Fruit fly (Drosophila melanogaster): Measurements from ENCODE around the gene CG13698.

Gene CG13698

DNA sequence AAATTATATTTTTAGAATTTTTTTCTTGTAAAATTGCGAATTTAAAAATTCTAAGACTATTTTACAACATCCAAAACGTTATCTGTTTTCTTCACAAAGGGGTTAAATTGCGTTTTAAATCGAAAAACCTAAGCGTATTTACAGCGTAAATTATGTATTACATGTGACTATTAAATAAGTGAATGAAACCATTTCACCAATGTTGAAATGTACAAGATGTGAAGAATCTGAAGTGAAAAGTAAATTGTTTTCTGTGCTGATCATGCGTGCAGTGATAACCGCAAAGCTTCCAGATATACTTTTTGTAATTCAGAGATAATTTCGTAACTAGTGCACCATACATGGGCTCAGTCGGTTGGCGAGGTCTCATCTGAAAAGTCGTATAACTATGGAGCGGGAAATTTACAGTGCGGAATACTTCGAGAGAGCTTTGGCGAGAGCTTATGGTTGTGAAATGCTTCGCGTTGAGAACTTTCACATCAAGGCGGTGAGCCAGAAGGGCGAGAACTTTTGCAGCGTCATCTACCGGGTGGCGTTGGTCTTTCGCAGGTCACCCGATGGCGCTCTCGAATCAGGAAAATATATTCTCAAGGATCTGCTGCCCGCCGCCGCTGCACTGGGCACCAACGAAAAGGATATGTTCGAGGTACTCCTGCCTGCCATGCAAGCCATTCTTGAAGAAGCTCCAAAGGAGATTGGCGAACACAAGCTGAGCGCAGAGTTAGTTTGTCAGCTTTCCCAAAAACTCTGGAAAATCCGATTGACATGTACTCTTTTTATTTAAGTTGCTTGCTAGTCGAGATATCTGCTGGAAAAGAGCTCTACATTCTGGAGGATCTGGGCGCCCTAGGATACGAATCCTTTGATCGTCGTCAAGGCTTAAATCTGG lies 8.3 kb upstream of the CG13698 start (continued):
- TF ChIP-seq Bdp1 (GFP tag; optimal IDR thresholded peaks at IDR 0.05) (peak; percentile 14), CG17568 (GFP tag; optimal IDR thresholded peaks at IDR 0.05) (no peak), GATAe (GFP tag; conservative IDR thresholded peaks at IDR 0.05) (no peak), CG9727 (GFP tag; optimal IDR thresholded peaks at IDR 0.05) (no peak), CG12236 (GFP tag; optimal IDR thresholded peaks at IDR 0.05) (no peak), B-H2 (GFP tag; optimal IDR thresholded peaks at IDR 0.05) (peak; percentile 6), CG2199 (GFP tag; IDR thresholded peaks at IDR 0.05) (peak; percentile 83; the same call in 2 of the 3 replicates), ftz-f1 (GFP tag; optimal IDR thresholded peaks at IDR 0.05) (peak; percentile 61), fd64A (GFP tag; optimal IDR thresholded peaks at IDR 0.05) (peak; percentile 73), CTCF (GFP tag; optimal IDR thresholded peaks at IDR 0.05) (peak; percentile 96), CG12744 (GFP tag; optimal IDR thresholded peaks at IDR 0.05) (peak; percentile 3), CG3065 (GFP tag; optimal IDR thresholded peaks at IDR 0.05) (no peak), sens (GFP tag) (peak; percentile 85), ab (GFP tag; optimal IDR thresholded peaks at IDR 0.05) (no peak), jigr1 (GFP tag; IDR thresholded peaks at IDR 0.05) (no peak), Sin3A (optimal IDR thresholded peaks at IDR 0.05) (no peak), jumu (GFP tag; optimal IDR thresholded peaks at IDR 0.05) (no peak), Optix (GFP tag; IDR thresholded peaks at IDR 0.05) (no peak; the same call in 2 of the 3 replicates), CG6689 (GFP tag; IDR thresholded peaks at IDR 0.05) (no peak; the same call in 1 of the 2 replicates), Oaz (GFP tag; IDR thresholded peaks at IDR 0.05) (0 out of 2 replicates have a peak, but pooled peaks have one; percentile 19), Doc3 (GFP tag; IDR thresholded peaks at IDR 0.05; ENCODE audit: partially characterized antibody) (no peak), sim (GFP tag; IDR thresholded peaks at IDR 0.05) (no peak), pb (GFP tag; optimal IDR thresholded peaks at IDR 0.05) (peak; percentile 59), peb (GFP tag; IDR thresholded peaks at IDR 0.05) (no peak), CG31365 (tag; optimal IDR thresholded peaks at IDR 0.05) (peak; percentile 61), lab (GFP tag; optimal IDR thresholded peaks at IDR 0.05) (peak; percentile 84), CG42726 (GFP tag; IDR thresholded peaks at IDR 0.05; ENCODE audit: partially characterized antibody) (peak; percentile 47; the same call in 1 of the 2 replicates), trh (GFP tag; optimal IDR thresholded peaks at IDR 0.05) (no peak), danr (GFP tag; IDR thresholded peaks at IDR 0.05) (no peak), ind (GFP tag; optimal IDR thresholded peaks at IDR 0.05) (no peak), emc (GFP tag; optimal IDR thresholded peaks at IDR 0.05) (no peak), CG3407 (GFP tag; optimal IDR thresholded peaks at IDR 0.05) (no peak), Hr51 (GFP tag; optimal IDR thresholded peaks at IDR 0.05) (peak in 1 of 2 experiments; percentile 82), Deaf1 (tag; optimal IDR thresholded peaks at IDR 0.05) (no peak), CG17361 (GFP tag; IDR thresholded peaks at IDR 0.05) (peak; percentile 80; the same call in 2 of the 3 replicates), p53 (GFP tag; optimal IDR thresholded peaks at IDR 0.05) (peak; percentile 30), da (GFP tag; optimal IDR thresholded peaks at IDR 0.05) (no peak), dmrt11E (tag; optimal IDR thresholded peaks at IDR 0.05) (no peak), Scr (GFP tag; IDR thresholded peaks at IDR 0.05; ENCODE audit: partially characterized antibody) (peak; percentile 23; the same call in 1 of the 2 replicates), lmd (GFP tag; IDR thresholded peaks at IDR 0.05) (no peak; the same call in none of the 2 replicates), fru (optimal IDR thresholded peaks at IDR 0.05) (no peak), z (GFP tag; IDR thresholded peaks at IDR 0.05) (no peak), cad (GFP tag; optimal IDR thresholded peaks at IDR 0.05) (no peak), Mrtf (GFP tag; IDR thresholded peaks at IDR 0.05) (peak; percentile 7; the same call in 1 of the 3 replicates), br (optimal IDR thresholded peaks at IDR 0.05) (no peak), sr (GFP tag; IDR thresholded peaks at IDR 0.05) (no peak; the same call in 2 of the 3 replicates), Poxn (GFP tag; IDR thresholded peaks at IDR 0.05) (no peak), CG1529 (GFP tag; optimal IDR thresholded peaks at IDR 0.05) (peak; percentile 53), CG17912 (GFP tag; optimal IDR thresholded peaks at IDR 0.05) (peak; percentile 15), HHEX (GFP tag; optimal IDR thresholded peaks at IDR 0.05) (peak; percentile 49), Atf6 (GFP tag; IDR thresholded peaks at IDR 0.05) (peak; percentile 61; the same call in 1 of the 2 replicates)
